Worm (Caenorhabditis elegans) whole organism, L4/young adult: ENCODE results near the gene Y55F3BR.2.
"Not testable (repeated sequence)": the region's sequence is repeated elsewhere in the genome, so short reads cannot be mapped to it uniquely, and the experiment has no call there.

Source experiments
- W03F9.2 ChIP-seq: fragments of 150-350 bp; optimal IDR thresholded peaks from 2 replicates; lab custom pipeline; 2014; ENCODE audit warnings: missing biosample characterization, missing genetic modification characterization
- dao-5 ChIP-seq: sonication (generic microtip); optimal IDR thresholded peaks from 2 replicates; lab custom pipeline; 2016; ENCODE audit warnings: missing genotype, missing genetic modification characterization, moderate library complexity, missing compliant biosample characterization
- him-1 ChIP-seq: sonication (generic microtip); optimal IDR thresholded peaks from 2 replicates; lab custom pipeline; 2016; ENCODE audit warnings: missing genotype, missing genetic modification reagents, missing genetic modification characterization, missing compliant biosample characterization

DNA sequence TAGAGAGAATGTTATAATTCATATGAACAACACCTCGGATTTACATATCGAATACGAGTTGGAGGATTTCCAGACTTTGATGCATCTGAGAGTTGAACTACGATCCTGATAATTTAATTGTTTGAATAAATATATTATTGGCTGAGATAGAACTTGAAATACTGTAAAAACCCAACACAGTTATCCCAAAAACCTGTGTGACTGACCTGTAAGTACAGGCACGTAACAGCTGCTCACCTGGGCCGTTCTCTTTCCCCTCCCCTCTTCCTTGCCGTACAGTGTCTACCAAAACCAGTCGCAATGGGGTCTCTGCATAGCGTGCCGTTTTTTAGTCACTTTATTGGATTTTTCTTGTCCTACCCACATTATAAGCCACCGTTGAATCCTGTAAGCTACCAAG, 46.2 kb downstream of the Y55F3BR.2 start, which contains the start of gene fbxc-12:
- TF ChIP-seq W03F9.2, him-1, dao-5 (tag; lab: Kevin White, UChicago): not testable (repeated sequence)
